Worm (Caenorhabditis elegans) whole organism, midembryonic: Measurements from ENCODE around the gene arid-1.

ENCODE experiments used
- T22C8.4 ChIP-seq: fragments of 200-800 bp; sonication (Bioruptor generic); IDR thresholded peaks from 2 replicates; pipeline ENCODE4 v1.3.6; 2022; ENCODE audit warnings: missing genetic modification characterization, missing compliant biosample characterization
- cog-1 ChIP-seq: sonication (generic microtip); optimal IDR thresholded peaks from 2 replicates; lab custom pipeline; 2016; ENCODE audit warnings: missing genetic modification characterization, missing compliant biosample characterization
- flt-1 ChIP-seq: fragments of 200-800 bp; sonication (Bioruptor generic); IDR thresholded peaks from 2 replicates; pipeline ENCODE4 v1.3.6; 2022; ENCODE audit warnings: missing genetic modification characterization, missing compliant biosample characterization
- klf-2 ChIP-seq: fragments of 200-800 bp; sonication (Bioruptor generic); conservative IDR thresholded peaks from 2 replicates; pipeline ENCODE4 v1.3.6; 2022; ENCODE audit warnings: missing genetic modification reagents, missing genetic modification characterization, missing compliant biosample characterization
- med-1 ChIP-seq: sonication (generic microtip); optimal IDR thresholded peaks from 2 replicates; lab custom pipeline; 2017; ENCODE audit warnings: missing genetic modification characterization, mild to moderate bottlenecking, missing compliant biosample characterization, antibody characterized with exemption, missing genetic modification reagents; ENCODE audit not compliant: insufficient read depth
- ztf-23 ChIP-seq: fragments of 200-800 bp; sonication (Bioruptor generic); IDR thresholded peaks from 2 replicates; pipeline ENCODE4 v1.3.6; 2022; ENCODE audit warnings: missing genetic modification reagents, missing genetic modification characterization, missing compliant biosample characterization
- ztf-29 ChIP-seq: fragments of 200-800 bp; sonication (Bioruptor generic); IDR thresholded peaks from 2 replicates; pipeline ENCODE4 v1.3.6; 2022; ENCODE audit warnings: missing genetic modification reagents, missing genetic modification characterization, missing compliant biosample characterization

- TF ChIP-seq ztf-23 (no peak), ztf-29 (GFP tag; lab: Robert Waterston, UW) (no peak), med-1 (GFP tag; lab: Kevin White, UChicago) (no peak), T22C8.4 (GFP tag; lab: Robert Waterston, UW) (no peak), flt-1 (no peak), cog-1 (no peak), klf-2 (no peak)
Measured at ce11 chrV:211388-212168, 25.6 kb downstream of the arid-1 start.
